Worm (Caenorhabditis elegans): ENCODE data around the gene ttr-54.
A peak's percentile ranks its signal among the peaks of the same experiment; 100 is the strongest.

ttr-54 gene

DNA sequence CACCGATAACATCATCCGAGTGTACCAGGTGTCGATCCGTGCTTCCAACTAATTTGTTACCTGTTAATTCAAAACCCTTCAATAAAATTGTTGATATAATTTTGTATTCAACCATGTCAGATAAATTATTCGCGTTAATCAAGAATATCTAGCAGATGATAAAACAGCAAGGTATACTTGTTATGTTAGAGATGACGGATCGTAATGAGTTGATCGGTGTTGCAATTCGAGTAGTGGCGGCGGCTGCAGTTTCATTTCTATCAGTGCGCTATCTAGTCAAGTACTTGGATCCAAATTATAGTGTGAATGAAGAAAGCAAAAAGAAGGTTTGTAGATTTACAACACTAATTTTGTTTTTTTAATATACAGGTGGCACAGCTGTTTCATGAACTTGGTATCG lies 22.2 kb downstream of the ttr-54 start, which contains the start of gene mspn-1 (continued):
- TF ChIP-seq ztf-28 (GFP tag; IDR thresholded peaks at IDR 0.05) (no peak), lsl-1 (GFP tag; optimal IDR thresholded peaks at IDR 0.05) (peak; percentile 16), ztf-18 (tag; optimal IDR thresholded peaks at IDR 0.05) (no peak), somi-1 (GFP tag; optimal IDR thresholded peaks at IDR 0.05) (no peak), cebp-1 (GFP tag; IDR thresholded peaks at IDR 0.05) (no peak), cebp-1 (tag; optimal IDR thresholded peaks at IDR 0.05) (no peak), ccch-3 (GFP tag; optimal IDR thresholded peaks at IDR 0.05) (no peak), athp-1 (tag; optimal IDR thresholded peaks at IDR 0.05) (no peak), F39B2.1 (GFP tag; IDR thresholded peaks at IDR 0.05) (no peak), madf-6 (GFP tag; IDR thresholded peaks at IDR 0.05) (peak; percentile 54; the same call in 1 of the 2 replicates), ets-4 (GFP tag; optimal IDR thresholded peaks at IDR 0.05) (no peak), F22D6.2 (tag; optimal IDR thresholded peaks at IDR 0.05) (no peak), lin-54 (GFP tag; optimal IDR thresholded peaks at IDR 0.05) (peak; percentile 43), dox-1 (GFP tag; IDR thresholded peaks at IDR 0.05) (no peak), ceh-91 (GFP tag; IDR thresholded peaks at IDR 0.05) (no peak), pha-4 (tag; optimal IDR thresholded peaks at IDR 0.05) (no peak), T07F8.4 (tag; optimal IDR thresholded peaks at IDR 0.05) (no peak), lir-1 (GFP tag; conservative IDR thresholded peaks at IDR 0.05) (no peak), nhr-80 (tag; optimal IDR thresholded peaks at IDR 0.05) (no peak), nhr-27 (tag; optimal IDR thresholded peaks at IDR 0.05) (no peak), let-607 (tag; optimal IDR thresholded peaks at IDR 0.05) (no peak), snpc-1.3 (tag; optimal IDR thresholded peaks at IDR 0.05; ENCODE audit: insufficient read depth) (no peak), Y79H2A.3 (GFP tag; conservative IDR thresholded peaks at IDR 0.05) (no peak), egrh-3 (GFP tag; IDR thresholded peaks at IDR 0.05) (no peak), ceh-40 (GFP tag; IDR thresholded peaks at IDR 0.05) (no peak), rcor-1 (GFP tag; IDR thresholded peaks at IDR 0.05) (peak; percentile 21; the same call in 1 of the 2 replicates), B0261.1 (tag; optimal IDR thresholded peaks at IDR 0.05) (no peak), lin-26 (GFP tag; IDR thresholded peaks at IDR 0.05) (0 out of 2 replicates have a peak, but pooled peaks have one; percentile 48)

DNA sequence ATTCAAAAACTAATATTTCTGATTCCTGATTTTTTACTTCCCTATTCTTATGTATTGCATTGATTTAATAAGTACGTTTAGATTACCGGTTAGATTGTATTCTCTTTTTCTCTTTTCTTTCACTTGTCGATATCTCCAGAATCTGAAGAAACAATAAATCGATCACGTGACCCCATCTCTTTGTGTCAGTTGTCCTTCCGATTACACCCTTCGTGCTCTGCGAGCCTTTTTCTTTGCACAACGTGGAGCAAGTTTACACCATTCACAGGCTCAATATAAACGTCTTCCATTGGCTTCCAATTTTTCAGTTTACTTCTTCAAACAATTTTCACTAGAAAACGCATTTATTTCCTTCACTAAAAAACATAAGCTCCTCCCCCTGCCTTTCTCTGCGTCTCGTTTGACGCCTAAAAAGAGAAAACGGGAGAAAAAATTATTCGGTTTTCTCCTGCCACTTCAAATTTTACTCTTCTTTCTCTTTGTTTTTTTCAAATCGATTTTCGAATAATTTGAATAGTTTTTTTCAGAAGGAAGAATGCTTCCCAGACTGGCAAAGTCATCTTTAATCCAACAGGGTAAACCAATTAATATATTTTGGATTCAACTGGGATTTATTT lies 24.7 kb downstream of the ttr-54 start, which contains the start of gene gta-1:
Gene gta-1, plus strand, starts transcription at position 528 of the 617 bp plus-strand sequence.
- peak; percentile 50 for TF ChIP-seq ama-1 (optimal IDR thresholded peaks at IDR 0.05)
- no peak for TF ChIP-seq ama-1 (GFP tag; optimal IDR thresholded peaks at IDR 0.05)
- no peak for TF ChIP-seq bed-2 (GFP tag; IDR thresholded peaks at IDR 0.05)
- no peak for TF ChIP-seq nhr-120 (GFP tag; IDR thresholded peaks at IDR 0.05)
- TF ChIP-seq snpc-3.4 (tag; optimal IDR thresholded peaks at IDR 0.05): no peak
- no peak for TF ChIP-seq cebp-1 (GFP tag; IDR thresholded peaks at IDR 0.05)
- peak; percentile 15 for TF ChIP-seq cebp-1 (tag; optimal IDR thresholded peaks at IDR 0.05)

DNA sequence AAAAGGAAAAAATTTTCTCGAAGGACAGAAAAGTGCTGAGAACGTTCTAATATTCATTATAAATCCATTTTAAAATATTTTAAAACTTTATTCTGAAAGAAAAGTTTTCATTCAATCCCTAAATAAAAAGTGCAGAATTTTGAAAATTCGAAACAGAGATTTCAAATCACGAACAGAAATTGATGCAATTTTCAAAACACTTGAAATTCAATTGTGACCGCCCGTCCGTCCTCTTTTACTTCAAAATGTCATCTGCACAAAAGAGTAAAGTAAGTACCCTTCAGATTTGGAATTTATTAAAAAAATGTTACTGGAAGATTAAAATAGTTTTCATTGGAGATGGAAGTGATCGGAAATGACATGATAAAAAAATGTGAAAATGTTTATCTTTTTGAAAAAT lies 32.9 kb downstream of the ttr-54 start:
- TF ChIP-seq ztf-22 (GFP tag; optimal IDR thresholded peaks at IDR 0.05) (no peak), ztf-25 (GFP tag; IDR thresholded peaks at IDR 0.05) (no peak), Y79H2A.3 (GFP tag; conservative IDR thresholded peaks at IDR 0.05) (no peak), chd-7 (tag; optimal IDR thresholded peaks at IDR 0.05) (no peak), lir-1 (GFP tag; conservative IDR thresholded peaks at IDR 0.05) (no peak), T26A5.8 (tag; optimal IDR thresholded peaks at IDR 0.05) (no peak), B0336.3 (GFP tag; IDR thresholded peaks at IDR 0.05) (no peak), F39B2.1 (GFP tag; IDR thresholded peaks at IDR 0.05) (no peak), ceh-27 (GFP tag; optimal IDR thresholded peaks at IDR 0.05) (no peak), ztf-18 (tag; optimal IDR thresholded peaks at IDR 0.05) (no peak), lin-26 (GFP tag; IDR thresholded peaks at IDR 0.05) (no peak), F49E8.2 (tag; optimal IDR thresholded peaks at IDR 0.05; ENCODE audit: insufficient read depth) (no peak), rpc-1 (optimal IDR thresholded peaks at IDR 0.05) (no peak), rpc-1 (tag; optimal IDR thresholded peaks at IDR 0.05) (no peak), nhr-90 (tag; optimal IDR thresholded peaks at IDR 0.05) (no peak), mel-28 (tag; optimal IDR thresholded peaks at IDR 0.05; ENCODE audit: borderline replicate concordance) (no peak), B0035.1 (tag; optimal IDR thresholded peaks at IDR 0.05) (no peak)

Measured in whole organism, young adult.